Worm (Caenorhabditis elegans): ENCODE measurements around the gene clec-5.

DNA sequence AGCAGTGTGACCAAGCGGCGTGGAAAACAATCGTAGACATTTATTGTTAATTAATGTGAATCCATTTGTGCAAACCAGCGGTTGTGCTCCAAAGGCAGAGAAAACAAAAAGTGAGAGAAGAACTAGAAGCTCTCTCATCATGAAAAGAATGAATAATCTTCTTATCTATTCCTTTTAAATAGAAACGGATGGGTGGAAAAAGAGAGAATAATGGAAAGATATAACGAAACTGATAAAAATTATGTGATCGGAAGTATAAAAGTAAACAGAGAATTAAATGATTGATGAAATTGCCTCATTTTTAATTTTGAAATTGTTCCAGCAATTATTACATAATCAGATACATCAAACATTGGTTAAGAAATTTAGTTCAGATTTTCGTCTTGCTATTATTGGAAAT lies at the start of gene clec-5:
- TF ChIP-seq ztf-26 (tag; optimal IDR thresholded peaks at IDR 0.05) (no peak), tlf-1 (GFP tag; optimal IDR thresholded peaks at IDR 0.05) (no peak), pha-4 (tag; optimal IDR thresholded peaks at IDR 0.05) (no peak), attf-3 (GFP tag; conservative IDR thresholded peaks at IDR 0.05) (no peak), ceh-79 (tag; optimal IDR thresholded peaks at IDR 0.05) (no peak), C06A6.2 (GFP tag; conservative IDR thresholded peaks at IDR 0.05) (no peak), B0019.2 (GFP tag; conservative IDR thresholded peaks at IDR 0.05) (no peak), nhr-80 (tag; optimal IDR thresholded peaks at IDR 0.05) (no peak), ceh-91 (GFP tag; IDR thresholded peaks at IDR 0.05) (no peak), F10E7.11 (tag; optimal IDR thresholded peaks at IDR 0.05) (no peak)
